Worm (Caenorhabditis elegans) whole organism, L1 larva: ENCODE measurements around the gene C34D4.10.

ENCODE experiments used
- C16A3.4 ChIP-seq: fragments of 150-350 bp; optimal IDR thresholded peaks from 2 replicates; lab custom pipeline; 2014; ENCODE audit warnings: missing biosample characterization, missing genetic modification characterization
- C34B4.2 ChIP-seq: sonication (generic microtip); optimal IDR thresholded peaks from 2 replicates; lab custom pipeline; 2017; ENCODE audit warnings: mild to moderate bottlenecking, missing genetic modification characterization, missing compliant biosample characterization
- Y116A8C.19 ChIP-seq: sonication (generic microtip); optimal IDR thresholded peaks from 2 replicates; lab custom pipeline; 2016; ENCODE audit warnings: missing compliant biosample characterization, missing genetic modification characterization, borderline replicate concordance
- blmp-1 ChIP-seq: fragments of 150-350 bp; optimal IDR thresholded peaks from 2 replicates; lab custom pipeline; 2014; ENCODE audit warnings: missing biosample characterization, missing genetic modification characterization
- ceh-82 ChIP-seq, 3 experiments: fragments of 150-350 bp in 1 of 3; sonication (generic microtip) in 2 of 3; optimal IDR thresholded peaks; 2 replicates each; lab custom pipeline; 2014 to 2017; ENCODE audit warnings: missing biosample characterization in 3 of 3, missing genetic modification characterization in 3 of 3
- ceh-88 ChIP-seq: fragments of 200-800 bp; sonication (Bioruptor generic); IDR thresholded peaks from 2 replicates; pipeline ENCODE4 v1.3.6; 2022; ENCODE audit warnings: missing genetic modification characterization, missing compliant biosample characterization
- ces-1 ChIP-seq: fragments of 150-350 bp; optimal IDR thresholded peaks from 2 replicates; lab custom pipeline; 2014; ENCODE audit warnings: missing biosample characterization, missing genetic modification reagents, missing genetic modification characterization
- dsc-1 ChIP-seq: sonication (generic microtip); optimal IDR thresholded peaks from 2 replicates; lab custom pipeline; 2016; ENCODE audit warnings: mild to moderate bottlenecking, missing genetic modification characterization, missing compliant biosample characterization
- efl-1 ChIP-seq, 4 experiments: fragments of 150-350 bp; optimal IDR thresholded peaks in 3 of 4; peaks in 1 of 4; 1 replicate in 1 of 4; 2 replicates in 3 of 4; lab custom pipeline; 2014; ENCODE audit warnings: missing biosample characterization in 2 of 4, missing genetic modification characterization in 2 of 4, missing genetic modification reagents in 2 of 4
- efl-3 ChIP-seq: fragments of 200-800 bp; sonication (Bioruptor generic); optimal IDR thresholded peaks from 2 replicates; lab custom pipeline; 2018; ENCODE audit warnings: mild to moderate bottlenecking, missing genetic modification characterization, missing compliant biosample characterization
- egl-13 ChIP-seq: sonication (generic microtip); optimal IDR thresholded peaks from 2 replicates; lab custom pipeline; 2016; ENCODE audit warnings: missing genotype, missing genetic modification reagents, missing genetic modification characterization, missing compliant biosample characterization
- elt-2 ChIP-seq: sonication (generic microtip); optimal IDR thresholded peaks from 2 replicates; lab custom pipeline; 2016; ENCODE audit warnings: missing genetic modification characterization, mild to moderate bottlenecking, inconsistent platforms, missing compliant biosample characterization, missing genetic modification reagents
- fkh-8 ChIP-seq: sonication (generic microtip); optimal IDR thresholded peaks from 2 replicates; lab custom pipeline; 2016; ENCODE audit warnings: mild to moderate bottlenecking, missing genetic modification characterization, missing compliant biosample characterization
- grh-1 ChIP-seq: fragments of 200-800 bp; sonication (Bioruptor generic); IDR thresholded peaks from 2 replicates; pipeline ENCODE4 v1.3.6; 2022; ENCODE audit warnings: missing genetic modification reagents, missing genetic modification characterization, missing compliant biosample characterization
- hpl-2 ChIP-seq: fragments of 150-350 bp; optimal IDR thresholded peaks from 2 replicates; lab custom pipeline; 2014; ENCODE audit warnings: missing biosample characterization, missing genetic modification reagents, missing genetic modification characterization
- jun-1 ChIP-seq: fragments of 150-350 bp; optimal IDR thresholded peaks from 2 replicates; lab custom pipeline; 2014; ENCODE audit warnings: missing biosample characterization, missing genetic modification reagents, missing genetic modification characterization
- lin-14 ChIP-seq: fragments of 200-800 bp; sonication (Bioruptor generic); optimal IDR thresholded peaks from 2 replicates; lab custom pipeline; 2018; ENCODE audit warnings: mild to moderate bottlenecking, missing genetic modification characterization, moderate library complexity, missing compliant biosample characterization
- lin-15B ChIP-seq: fragments of 150-350 bp; sonication (generic microtip); optimal IDR thresholded peaks from 3 replicates; lab custom pipeline; 2014; ENCODE audit warnings: missing biosample characterization, missing genetic modification characterization
- lin-35 ChIP-seq, 2 experiments: fragments of 150-350 bp; optimal IDR thresholded peaks; 2 replicates each; lab custom pipeline; 2014; ENCODE audit warnings: missing biosample characterization in 2 of 2, missing genetic modification characterization in 2 of 2, missing genetic modification reagents in 2 of 2
- lin-39 ChIP-seq: fragments of 150-350 bp; optimal IDR thresholded peaks from 2 replicates; lab custom pipeline; 2014; ENCODE audit warnings: missing biosample characterization, missing genetic modification reagents, missing genetic modification characterization
- lsy-2 ChIP-seq, 2 experiments: fragments of 150-350 bp; optimal IDR thresholded peaks; 2 replicates each; lab custom pipeline; 2014; ENCODE audit warnings: missing biosample characterization in 2 of 2, missing genetic modification characterization in 2 of 2
- mep-1 ChIP-seq: fragments of 150-350 bp; optimal IDR thresholded peaks from 2 replicates; lab custom pipeline; 2014; ENCODE audit warnings: missing biosample characterization, missing genetic modification characterization
- nhr-11 ChIP-seq: fragments of 150-350 bp; optimal IDR thresholded peaks from 2 replicates; lab custom pipeline; 2014; ENCODE audit warnings: missing biosample characterization, missing genetic modification characterization
- nhr-19 ChIP-seq: fragments of 200-800 bp; sonication (Bioruptor generic); conservative IDR thresholded peaks from 2 replicates; pipeline ENCODE4 v1.3.6; 2022; ENCODE audit warnings: missing genetic modification characterization, missing compliant biosample characterization
- nhr-20 ChIP-seq: sonication (generic microtip); optimal IDR thresholded peaks from 2 replicates; lab custom pipeline; 2016; ENCODE audit warnings: mild to moderate bottlenecking, missing genetic modification characterization, missing compliant biosample characterization
- nhr-237 ChIP-seq: fragments of 150-350 bp; optimal IDR thresholded peaks from 2 replicates; lab custom pipeline; 2014; ENCODE audit warnings: missing biosample characterization, missing genetic modification characterization
- nhr-47 ChIP-seq: sonication (generic microtip); optimal IDR thresholded peaks from 2 replicates; lab custom pipeline; 2016; ENCODE audit warnings: mild to moderate bottlenecking, missing genetic modification characterization, moderate library complexity, missing compliant biosample characterization
- nhr-71 ChIP-seq: sonication (generic microtip); optimal IDR thresholded peaks from 2 replicates; lab custom pipeline; 2016; ENCODE audit warnings: mild to moderate bottlenecking, missing genetic modification characterization, moderate library complexity, missing compliant biosample characterization
- nhr-90 ChIP-seq: sonication (generic microtip); optimal IDR thresholded peaks from 2 replicates; lab custom pipeline; 2016; ENCODE audit warnings: mild to moderate bottlenecking, missing genetic modification characterization, missing compliant biosample characterization; ENCODE audit not compliant: poor library complexity
- rnt-1 ChIP-seq: sonication (generic microtip); optimal IDR thresholded peaks from 2 replicates; lab custom pipeline; 2016; ENCODE audit warnings: mild to moderate bottlenecking, missing genetic modification characterization, moderate library complexity, missing compliant biosample characterization
- snpc-4 ChIP-seq: fragments of 150-350 bp; optimal IDR thresholded peaks from 2 replicates; lab custom pipeline; 2014; ENCODE audit warnings: missing biosample characterization, missing genetic modification characterization
- sox-4 ChIP-seq: sonication (generic microtip); optimal IDR thresholded peaks from 2 replicates; lab custom pipeline; 2016; ENCODE audit warnings: missing genetic modification characterization, missing compliant biosample characterization
- tbx-2 ChIP-seq: sonication (generic microtip); optimal IDR thresholded peaks from 2 replicates; lab custom pipeline; 2016; ENCODE audit warnings: missing genetic modification characterization, missing compliant biosample characterization
- unc-130 ChIP-seq: fragments of 150-350 bp; optimal IDR thresholded peaks from 2 replicates; lab custom pipeline; 2017; ENCODE audit warnings: missing biosample characterization, missing genetic modification characterization, inconsistent platforms
- unc-62 ChIP-seq: fragments of 150-350 bp; optimal IDR thresholded peaks from 2 replicates; lab custom pipeline; 2014; ENCODE audit warnings: missing biosample characterization, missing genetic modification reagents, missing genetic modification characterization
- unc-86 ChIP-seq: sonication (generic microtip); optimal IDR thresholded peaks from 2 replicates; lab custom pipeline; 2016; ENCODE audit warnings: missing genetic modification characterization, missing compliant biosample characterization
- vab-15 ChIP-seq: sonication (generic microtip); optimal IDR thresholded peaks from 2 replicates; lab custom pipeline; 2017; ENCODE audit warnings: missing genotype, mild to moderate bottlenecking, missing genetic modification characterization, missing compliant biosample characterization
- xbp-1 ChIP-seq: sonication (generic microtip); optimal IDR thresholded peaks from 2 replicates; lab custom pipeline; 2016; ENCODE audit warnings: missing genetic modification characterization, missing compliant biosample characterization
- zag-1 ChIP-seq: fragments of 150-350 bp; optimal IDR thresholded peaks from 2 replicates; lab custom pipeline; 2014; ENCODE audit warnings: missing biosample characterization, missing genetic modification characterization
- ztf-11 ChIP-seq, 2 experiments: sonication (generic microtip); optimal IDR thresholded peaks; 2 replicates each; lab custom pipeline; 2016 to 2017; ENCODE audit warnings: missing genetic modification characterization in 2 of 2, missing biosample characterization in 1 of 2, missing compliant biosample characterization in 1 of 2

C34D4.10 gene

ce11 chrIV:7165723-7166122, 44.5 kb upstream of the C34D4.10 start, which contains the start of gene rpc-1 (continued):
- TF ChIP-seq hpl-2 (GFP tag; lab: Kevin White, UChicago) (no peak), ces-1 (GFP tag; lab: Kevin White, UChicago) (no peak), Y116A8C.19 (no peak), unc-130 (tag; lab: Kevin White, UChicago) (no peak), ztf-11 (tag; optimal IDR thresholded peaks at IDR 0.05; lab: Kevin White, UChicago) (no peak), elt-2 (no peak), unc-86 (tag; lab: Kevin White, UChicago) (no peak), nhr-11 (tag; lab: Kevin White, UChicago) (no peak), mep-1 (peak; percentile 59)

- TF ChIP-seq tbx-2 (tag; lab: Kevin White, UChicago) = no peak
- TF ChIP-seq efl-1 (optimal IDR thresholded peaks at IDR 0.05; lab: Kevin White, UChicago) = peak in 1 of 2 experiments; percentile 92
- no peak for TF ChIP-seq efl-1 (GFP tag; optimal IDR thresholded peaks at IDR 0.05 in 1 of 2; lab: Kevin White, UChicago)
- TF ChIP-seq lin-39 = no peak
- no peak for TF ChIP-seq blmp-1
- TF ChIP-seq lin-14 (GFP tag; lab: Kevin White, UChicago) = no peak
Measured at ce11 chrIV:7159586-7159985, 38.4 kb upstream of the C34D4.10 start.

DNA sequence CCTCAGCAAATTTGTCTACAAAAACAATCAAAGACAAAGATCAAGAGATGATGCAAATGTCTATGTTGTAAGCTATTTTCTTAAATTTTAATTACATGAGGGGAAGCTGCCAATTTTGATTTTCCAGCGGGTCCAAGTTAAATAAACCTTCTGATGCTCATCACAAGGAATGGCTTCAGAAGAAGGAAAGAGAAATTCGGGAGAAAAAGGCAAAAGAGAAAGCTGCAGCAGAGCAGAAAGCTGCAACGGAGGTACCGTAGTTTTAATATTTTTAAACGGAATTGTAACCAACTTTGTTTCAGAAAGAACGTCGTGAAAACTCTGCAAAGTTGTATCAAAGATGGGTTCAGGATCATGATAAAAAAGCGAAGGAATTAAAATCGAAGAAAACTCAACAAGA, 36.9 kb upstream of the C34D4.10 start:
- TF ChIP-seq unc-86 (tag; lab: Kevin White, UChicago) = no peak

ce11 chrIV:7156356-7156755, 35.1 kb upstream of the C34D4.10 start, which contains the start of gene maph-9:
Gene maph-9, plus strand, starts transcription at chrIV:7156628.
- TF ChIP-seq dsc-1 (tag; lab: Kevin White, UChicago) (peak; percentile 50), nhr-237 (tag; lab: Kevin White, UChicago) (no peak), C16A3.4 (no peak), lsy-2 (tag; optimal IDR thresholded peaks at IDR 0.05; lab: Kevin White, UChicago) (peak in 1 of 2 experiments; percentile 39), ceh-82 (tag; optimal IDR thresholded peaks at IDR 0.05; lab: Kevin White, UChicago) (no peak), nhr-90 (tag; lab: Kevin White, UChicago) (no peak), nhr-47 (tag; lab: Kevin White, UChicago) (peak; percentile 39), lin-15B (tag; lab: Kevin White, UChicago) (no peak), egl-13 (tag; lab: Kevin White, UChicago) (no peak), nhr-19 (GFP tag; lab: Robert Waterston, UW) (no peak), C34B4.2 (no peak), efl-3 (GFP tag; lab: Kevin White, UChicago) (no peak), Y116A8C.19 (no peak), sox-4 (no peak), ceh-88 (GFP tag; lab: Robert Waterston, UW) (no peak), lin-35 (GFP tag; optimal IDR thresholded peaks at IDR 0.05; lab: Kevin White, UChicago) (no peak), grh-1 (GFP tag; lab: Robert Waterston, UW) (no peak), fkh-8 (peak; percentile 95), jun-1 (tag; lab: Kevin White, UChicago) (no peak), vab-15 (tag; lab: Kevin White, UChicago) (no peak), rnt-1 (tag; lab: Kevin White, UChicago) (no peak), nhr-20 (tag; lab: Kevin White, UChicago) (no peak), hpl-2 (GFP tag; lab: Kevin White, UChicago) (no peak), zag-1 (tag; lab: Kevin White, UChicago) (no peak), unc-62 (GFP tag; lab: Kevin White, UChicago) (no peak), nhr-71 (tag; lab: Kevin White, UChicago) (peak; percentile 49), mep-1 (no peak), snpc-4 (tag; lab: Kevin White, UChicago) (no peak), efl-1 (optimal IDR thresholded peaks at IDR 0.05; lab: Kevin White, UChicago) (no peak), efl-1 (GFP tag; optimal IDR thresholded peaks at IDR 0.05 in 1 of 2; lab: Kevin White, UChicago) (peak in 1 of 2 experiments; percentile 64), xbp-1 (tag; lab: Kevin White, UChicago) (no peak), nhr-11 (tag; lab: Kevin White, UChicago) (no peak)
